Fruit fly (Drosophila melanogaster) whole organism, adult: ENCODE results near the gene CG14332.

Experiments
- CG11617 ChIP-seq: fragments of 200-800 bp; sonication (Bioruptor generic); optimal IDR thresholded peaks from 2 replicates; lab custom pipeline; 2017; ENCODE audit warnings: mild to moderate bottlenecking, missing biosample characterization, missing genetic modification reagents, missing genetic modification characterization
- CG12768 ChIP-seq: fragments of 200-800 bp; sonication (Bioruptor generic); optimal IDR thresholded peaks from 2 replicates; lab custom pipeline; 2017; ENCODE audit warnings: missing biosample characterization, missing genetic modification characterization, mild to moderate bottlenecking, moderate library complexity, missing genetic modification reagents
- CG14711 ChIP-seq: fragments of 200-800 bp; sonication (Bioruptor generic); optimal IDR thresholded peaks from 2 replicates; lab custom pipeline; 2018; ENCODE audit warnings: missing biosample characterization, mild to moderate bottlenecking, missing genetic modification characterization, moderate library complexity
- CG1620 ChIP-seq: fragments of 200-800 bp; sonication (Bioruptor generic); optimal IDR thresholded peaks from 2 replicates; lab custom pipeline; 2016; ENCODE audit warnings: missing biosample characterization, missing genetic modification characterization
- CG33017 ChIP-seq: fragments of 200-800 bp; sonication (Bioruptor generic); optimal IDR thresholded peaks from 2 replicates; lab custom pipeline; 2018; ENCODE audit warnings: missing biosample characterization, mild to moderate bottlenecking, missing genetic modification characterization, moderate library complexity
- CG5204 ChIP-seq: fragments of 200-800 bp; sonication (Bioruptor generic); optimal IDR thresholded peaks from 2 replicates; lab custom pipeline; 2016; ENCODE audit warnings: missing biosample characterization, missing genetic modification characterization
- CG7045 ChIP-seq: fragments of 200-800 bp; sonication (Bioruptor generic); optimal IDR thresholded peaks from 2 replicates; lab custom pipeline; 2017; ENCODE audit warnings: missing biosample characterization, mild to moderate bottlenecking, missing genetic modification characterization
- CG7101 ChIP-seq: fragments of 200-800 bp; sonication (Bioruptor generic); optimal IDR thresholded peaks from 2 replicates; lab custom pipeline; 2018; ENCODE audit warnings: missing biosample characterization, mild to moderate bottlenecking, missing genetic modification characterization, moderate library complexity
- Clk ChIP-seq: fragments of 200-800 bp; sonication (Bioruptor generic); optimal IDR thresholded peaks from 2 replicates; lab custom pipeline; 2017; ENCODE audit warnings: missing biosample characterization, missing genetic modification characterization
- Crg-1 ChIP-seq: fragments of 200-800 bp; sonication (Bioruptor generic); optimal IDR thresholded peaks from 2 replicates; lab custom pipeline; 2016; ENCODE audit warnings: missing biosample characterization, missing genetic modification characterization
- Hr96 ChIP-seq: fragments of 200-800 bp; sonication (Bioruptor generic); optimal IDR thresholded peaks from 2 replicates; lab custom pipeline; 2016; ENCODE audit warnings: missing biosample characterization, missing genetic modification characterization
- Mnt ChIP-seq: fragments of 200-800 bp; sonication (Bioruptor generic); optimal IDR thresholded peaks from 2 replicates; lab custom pipeline; 2016; ENCODE audit warnings: missing biosample characterization, mild to moderate bottlenecking, missing genetic modification characterization
- bab1 ChIP-seq: fragments of 200-800 bp; sonication (Bioruptor generic); optimal IDR thresholded peaks from 3 replicates; lab custom pipeline; 2019; ENCODE audit warnings: missing biosample characterization, mild to moderate bottlenecking, missing genetic modification characterization, moderate library complexity
- cic ChIP-seq: fragments of 200-800 bp; sonication (Bioruptor generic); optimal IDR thresholded peaks from 2 replicates; lab custom pipeline; 2017; ENCODE audit warnings: missing biosample characterization, mild to moderate bottlenecking, missing genetic modification characterization, moderate library complexity
- cnc ChIP-seq, 2 experiments: fragments of >200 bp; optimal IDR thresholded peaks; 2 replicates each; lab custom pipeline; 2017
- kay ChIP-seq: fragments of 200-800 bp; sonication (Bioruptor generic); peaks from one replicate; lab custom pipeline; 2016; ENCODE audit warnings: missing biosample characterization, missing genetic modification characterization, borderline replicate concordance
- ovo ChIP-seq: fragments of 200-800 bp; sonication (Bioruptor generic); optimal IDR thresholded peaks from 2 replicates; lab custom pipeline; 2016; ENCODE audit warnings: missing biosample characterization, missing genetic modification characterization
- pad ChIP-seq: fragments of 200-800 bp; sonication (Bioruptor generic); optimal IDR thresholded peaks from 3 replicates; lab custom pipeline; 2017; ENCODE audit warnings: missing biosample characterization, missing genetic modification characterization, mild to moderate bottlenecking, moderate library complexity, missing genetic modification reagents
- tj ChIP-seq: fragments of 200-800 bp; sonication (Bioruptor generic); optimal IDR thresholded peaks from 3 replicates; lab custom pipeline; 2017; ENCODE audit warnings: missing biosample characterization, mild to moderate bottlenecking, missing genetic modification characterization, moderate library complexity
- toe ChIP-seq: fragments of 200-800 bp; sonication (Bioruptor generic); optimal IDR thresholded peaks from 2 replicates; lab custom pipeline; 2016; ENCODE audit warnings: missing biosample characterization, missing genetic modification characterization

Gene CG14332

dm6 chr3R:17379742-17380141 is 42.3 kb downstream of the CG14332 start, which contains the start of gene lute:
lute (plus strand) TSS chr3R:17379944.
- no peak for TF ChIP-seq Clk (GFP tag; lab: Kevin White, UChicago)
- TF ChIP-seq CG1620 (GFP tag; lab: Kevin White, UChicago) = no peak
- no peak for TF ChIP-seq Hr96 (GFP tag; lab: Kevin White, UChicago)
- no peak for TF ChIP-seq CG7045 (GFP tag; lab: Kevin White, UChicago)
- TF ChIP-seq tj (GFP tag; lab: Kevin White, UChicago) = peak; percentile 44
- peak; percentile 56 for TF ChIP-seq kay (GFP tag; lab: Kevin White, UChicago)
- TF ChIP-seq Mnt = no peak
- no peak for TF ChIP-seq cic (GFP tag; lab: Kevin White, UChicago)

DNA sequence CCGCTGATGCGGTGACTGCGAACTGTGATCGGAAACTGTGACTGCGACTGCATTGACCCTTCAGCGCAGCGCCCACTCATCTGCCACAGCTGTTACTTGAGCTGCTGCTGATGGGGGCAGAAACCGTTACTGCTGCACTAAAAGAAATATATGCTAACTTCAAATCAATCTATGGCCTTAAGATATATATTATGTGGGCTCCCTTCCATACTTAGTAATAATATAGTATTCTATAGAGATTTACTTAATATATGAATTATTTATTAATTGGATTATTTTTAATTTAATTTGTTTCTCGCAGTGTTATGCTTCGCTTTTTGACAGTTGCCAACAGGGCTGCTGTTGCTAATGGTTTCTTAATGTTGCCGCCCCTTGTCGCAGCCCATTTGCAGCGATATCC is 43.0 kb downstream of the CG14332 start:
- TF ChIP-seq bab1 (GFP tag; lab: Kevin White, UChicago) (no peak), CG33017 (tag; lab: Kevin White, UChicago) (no peak), kay (GFP tag; lab: Kevin White, UChicago) (no peak), CG7045 (GFP tag; lab: Kevin White, UChicago) (no peak), Crg-1 (GFP tag; lab: Kevin White, UChicago) (no peak), CG14711 (tag; lab: Kevin White, UChicago) (no peak), CG5204 (GFP tag; lab: Kevin White, UChicago) (no peak), ovo (no peak), Mnt (no peak), toe (no peak)

DNA sequence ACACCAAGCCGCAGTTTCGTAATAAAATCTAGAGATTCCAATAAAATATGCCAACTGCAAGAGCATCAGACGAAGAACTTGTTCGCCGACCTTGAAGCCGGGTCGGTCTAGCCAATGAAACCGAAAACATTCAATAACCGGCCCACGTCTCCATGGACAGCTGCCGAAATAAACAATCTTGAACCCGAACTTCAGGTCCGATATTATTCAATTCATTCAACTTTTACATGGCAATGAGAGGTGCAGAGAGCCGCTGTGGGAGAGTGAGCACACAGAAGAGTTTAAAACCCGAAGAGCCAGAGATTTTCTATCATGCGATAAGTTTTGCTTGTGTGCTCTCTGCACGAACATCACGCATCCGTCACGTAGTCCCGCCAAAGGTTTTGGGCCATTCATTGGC is 44.5 kb downstream of the CG14332 start:
- no peak for TF ChIP-seq CG7101 (tag; lab: Kevin White, UChicago)
- TF ChIP-seq Mnt = no peak
- TF ChIP-seq CG1620 (GFP tag; lab: Kevin White, UChicago) = no peak
- no peak for TF ChIP-seq kay (GFP tag; lab: Kevin White, UChicago)
- no peak for TF ChIP-seq cic (GFP tag; lab: Kevin White, UChicago)
- TF ChIP-seq cnc (optimal IDR thresholded peaks at IDR 0.05; lab: Kevin White, UChicago) = no peak
- no peak for TF ChIP-seq CG11617 (GFP tag; lab: Kevin White, UChicago)
- no peak for TF ChIP-seq Clk (GFP tag; lab: Kevin White, UChicago)
- TF ChIP-seq Crg-1 (GFP tag; lab: Kevin White, UChicago) = no peak
- TF ChIP-seq CG12768 (GFP tag; lab: Kevin White, UChicago) = no peak
- no peak for TF ChIP-seq Hr96 (GFP tag; lab: Kevin White, UChicago)
- TF ChIP-seq CG14711 (tag; lab: Kevin White, UChicago) = no peak
- no peak for TF ChIP-seq toe
- TF ChIP-seq ovo = no peak
- no peak for TF ChIP-seq CG33017 (tag; lab: Kevin White, UChicago)
- TF ChIP-seq pad (GFP tag; lab: Kevin White, UChicago) = no peak
- no peak for TF ChIP-seq CG7045 (GFP tag; lab: Kevin White, UChicago)
- no peak for TF ChIP-seq tj (GFP tag; lab: Kevin White, UChicago)
